Worm (Caenorhabditis elegans) whole organism, L4 larva: ENCODE results near the gene nuo-3.
A peak's percentile ranks its signal among the peaks of the same experiment; 100 is the strongest.

Experiments used
- D1046.2 ChIP-seq: fragments of 200-800 bp; sonication (Bioruptor generic); IDR thresholded peaks from 2 replicates; pipeline ENCODE4 v1.3.6; 2022; ENCODE audit warnings: missing genetic modification characterization, missing compliant biosample characterization
- F10B5.3 ChIP-seq: sonication (generic microtip); optimal IDR thresholded peaks from 2 replicates; lab custom pipeline; 2016; ENCODE audit warnings: mild to moderate bottlenecking, missing genetic modification characterization, missing compliant biosample characterization
- F26F4.8 ChIP-seq: fragments of 200-800 bp; sonication (Bioruptor generic); conservative IDR thresholded peaks from 2 replicates; pipeline ENCODE4 v1.3.6; 2022; ENCODE audit warnings: missing genetic modification characterization, missing compliant biosample characterization
- F37D6.2 ChIP-seq: sonication (generic microtip); optimal IDR thresholded peaks from 2 replicates; lab custom pipeline; 2016; ENCODE audit warnings: mild to moderate bottlenecking, missing genetic modification characterization, missing compliant biosample characterization
- T26A8.4 ChIP-seq: fragments of 200-800 bp; sonication (Bioruptor generic); IDR thresholded peaks from 2 replicates; pipeline ENCODE4 v1.3.6; 2022; ENCODE audit warnings: missing genetic modification characterization, missing compliant biosample characterization
- Y5F2A.4 ChIP-seq: fragments of 200-800 bp; sonication (Bioruptor generic); optimal IDR thresholded peaks from 2 replicates; lab custom pipeline; 2018; ENCODE audit warnings: mild to moderate bottlenecking, missing genetic modification characterization, missing compliant biosample characterization
- ZK546.5 ChIP-seq, 2 experiments: sonication (generic microtip); optimal IDR thresholded peaks; 2 replicates each; lab custom pipeline; 2017; ENCODE audit warnings: missing biosample characterization in 2 of 2, missing genetic modification characterization in 2 of 2
- aha-1 ChIP-seq: fragments of 150-350 bp; peaks from one replicate; lab custom pipeline; 2014; ENCODE audit warnings: missing biosample characterization, missing genetic modification characterization
- ama-1 ChIP-seq: fragments of 150-350 bp; optimal IDR thresholded peaks from 2 replicates; lab custom pipeline; 2014; ENCODE audit warnings: inconsistent platforms, mixed read lengths
- arid-1 ChIP-seq: fragments of 200-800 bp; sonication (Bioruptor generic); conservative IDR thresholded peaks from 2 replicates; pipeline ENCODE4 v1.3.6; 2022; ENCODE audit warnings: missing genetic modification reagents, missing genetic modification characterization, missing compliant biosample characterization
- attf-4 ChIP-seq: sonication (generic microtip); optimal IDR thresholded peaks from 3 replicates; lab custom pipeline; 2017; ENCODE audit warnings: missing biosample characterization, missing genetic modification characterization
- ceh-62 ChIP-seq: sonication (generic microtip); optimal IDR thresholded peaks from 2 replicates; lab custom pipeline; 2017; ENCODE audit warnings: missing biosample characterization, missing genetic modification characterization
- ctbp-1 ChIP-seq: fragments of 200-800 bp; sonication (Bioruptor generic); IDR thresholded peaks from 2 replicates; pipeline ENCODE4 v1.3.6; 2022; ENCODE audit warnings: missing genetic modification reagents, missing genetic modification characterization, missing compliant biosample characterization
- daf-16 ChIP-seq, 3 experiments: sonication (generic microtip); optimal IDR thresholded peaks; 2 replicates each; lab custom pipeline; 2016 to 2017; ENCODE audit warnings: missing genetic modification characterization in 3 of 3, missing genetic modification reagents in 3 of 3, mild to moderate bottlenecking in 2 of 3, missing compliant biosample characterization in 2 of 3, missing biosample characterization in 1 of 3, moderate library complexity in 1 of 3
- daf-8 ChIP-seq: fragments of 200-800 bp; sonication (Bioruptor generic); IDR thresholded peaks from 2 replicates; pipeline ENCODE4 v1.3.6; 2022; ENCODE audit warnings: missing genetic modification characterization, missing compliant biosample characterization
- dmd-8 ChIP-seq: fragments of 200-800 bp; sonication (Bioruptor generic); IDR thresholded peaks from 2 replicates; pipeline ENCODE4 v1.3.6; 2022; ENCODE audit warnings: missing genetic modification characterization, missing compliant biosample characterization
- dpl-1 ChIP-seq: fragments of 150-350 bp; optimal IDR thresholded peaks from 2 replicates; lab custom pipeline; 2014; ENCODE audit warnings: missing biosample characterization, missing genetic modification reagents, missing genetic modification characterization
- dve-1 ChIP-seq: sonication (generic microtip); optimal IDR thresholded peaks from 2 replicates; lab custom pipeline; 2017; ENCODE audit warnings: antibody characterized with exemption, mild to moderate bottlenecking, missing genetic modification characterization, missing compliant biosample characterization; ENCODE audit not compliant: insufficient read depth
- egl-43 ChIP-seq: fragments of 200-800 bp; sonication (Bioruptor generic); IDR thresholded peaks from 2 replicates; pipeline ENCODE4 v1.3.6; 2022; ENCODE audit warnings: missing genetic modification reagents, missing genetic modification characterization, missing compliant biosample characterization
- hlh-30 ChIP-seq: sonication (generic microtip); optimal IDR thresholded peaks from 2 replicates; lab custom pipeline; 2017; ENCODE audit warnings: antibody characterized with exemption, mild to moderate bottlenecking, missing genetic modification characterization, missing compliant biosample characterization; ENCODE audit not compliant: insufficient read depth
- hmg-1.1 ChIP-seq: fragments of 200-800 bp; sonication (Bioruptor generic); IDR thresholded peaks from 2 replicates; pipeline ENCODE4 v1.3.6; 2022; ENCODE audit warnings: missing genetic modification reagents, missing genetic modification characterization, missing compliant biosample characterization
- lim-7 ChIP-seq: fragments of 200-800 bp; sonication (Bioruptor generic); IDR thresholded peaks from 2 replicates; pipeline ENCODE4 v1.3.6; 2022; ENCODE audit warnings: missing genetic modification characterization, missing compliant biosample characterization
- lin-13 ChIP-seq: fragments of 150-350 bp; optimal IDR thresholded peaks from 2 replicates; lab custom pipeline; 2014; ENCODE audit warnings: missing biosample characterization, missing genetic modification reagents, missing genetic modification characterization
- lin-38 ChIP-seq: fragments of 200-800 bp; sonication (Bioruptor generic); IDR thresholded peaks from 2 replicates; pipeline ENCODE4 v1.3.6; 2022; ENCODE audit warnings: missing genetic modification reagents, missing genetic modification characterization, missing compliant biosample characterization
- lin-39 ChIP-seq: fragments of 150-350 bp; optimal IDR thresholded peaks from 2 replicates; lab custom pipeline; 2014; ENCODE audit warnings: missing biosample characterization, missing genetic modification reagents, missing genetic modification characterization
- lir-3 ChIP-seq: sonication (generic microtip); optimal IDR thresholded peaks from 2 replicates; lab custom pipeline; 2016; ENCODE audit warnings: mild to moderate bottlenecking, missing genetic modification characterization, missing compliant biosample characterization
- madf-5 ChIP-seq, 2 experiments: fragments of 200-800 bp; sonication (Bioruptor generic); IDR thresholded peaks; 2 replicates each; pipeline ENCODE4 v1.3.6; 2022; ENCODE audit warnings: missing compliant biosample characterization in 2 of 2, missing genetic modification characterization in 2 of 2
- mdt-29 ChIP-seq: fragments of 200-800 bp; sonication (Bioruptor generic); IDR thresholded peaks from 2 replicates; pipeline ENCODE4 v1.3.6; 2022; ENCODE audit warnings: missing genetic modification reagents, missing genetic modification characterization, missing compliant biosample characterization
- mep-1 ChIP-seq: fragments of 150-350 bp; sonication (generic microtip); optimal IDR thresholded peaks from 3 replicates; lab custom pipeline; 2014; ENCODE audit warnings: missing biosample characterization, missing genetic modification characterization
- mxl-3 ChIP-seq: fragments of 200-800 bp; sonication (Bioruptor generic); optimal IDR thresholded peaks from 2 replicates; lab custom pipeline; 2018; ENCODE audit warnings: mild to moderate bottlenecking, missing genetic modification characterization, missing compliant biosample characterization
- nhr-102 ChIP-seq: sonication (generic microtip); optimal IDR thresholded peaks from 2 replicates; lab custom pipeline; 2016; ENCODE audit warnings: mild to moderate bottlenecking, missing genetic modification characterization, moderate library complexity, missing compliant biosample characterization
- nhr-237 ChIP-seq: sonication (generic microtip); optimal IDR thresholded peaks from 2 replicates; lab custom pipeline; 2017; ENCODE audit warnings: missing biosample characterization, missing genetic modification characterization
- nhr-28 ChIP-seq: fragments of 150-350 bp; optimal IDR thresholded peaks from 2 replicates; lab custom pipeline; 2014; ENCODE audit warnings: missing biosample characterization, missing genetic modification characterization
- nhr-42 ChIP-seq: fragments of 200-800 bp; sonication (Bioruptor generic); IDR thresholded peaks from 2 replicates; pipeline ENCODE4 v1.3.6; 2022; ENCODE audit warnings: missing genetic modification characterization, missing compliant biosample characterization
- nhr-48 ChIP-seq: sonication (generic microtip); optimal IDR thresholded peaks from 2 replicates; lab custom pipeline; 2016; ENCODE audit warnings: mild to moderate bottlenecking, missing genetic modification characterization, missing compliant biosample characterization
- nhr-6 ChIP-seq: fragments of 150-350 bp; optimal IDR thresholded peaks from 2 replicates; lab custom pipeline; 2014; ENCODE audit warnings: missing biosample characterization, missing genetic modification characterization
- php-3 ChIP-seq: fragments of 200-800 bp; sonication (Bioruptor generic); IDR thresholded peaks from 2 replicates; pipeline ENCODE4 v1.3.6; 2022; ENCODE audit warnings: missing genetic modification reagents, missing genetic modification characterization, missing compliant biosample characterization
- pqm-1 ChIP-seq: sonication (generic microtip); optimal IDR thresholded peaks from 2 replicates; lab custom pipeline; 2017; ENCODE audit warnings: missing biosample characterization, missing genetic modification characterization
- set-16 ChIP-seq: fragments of 200-800 bp; sonication (Bioruptor generic); IDR thresholded peaks from 2 replicates; pipeline ENCODE4 v1.3.6; 2022; ENCODE audit warnings: missing genetic modification reagents, missing genetic modification characterization, missing compliant biosample characterization
- snpc-1.2 ChIP-seq: fragments of 200-800 bp; sonication (Bioruptor generic); IDR thresholded peaks from 2 replicates; pipeline ENCODE4 v1.3.6; 2022; ENCODE audit warnings: missing genetic modification reagents, missing genetic modification characterization, missing compliant biosample characterization
- tra-1 ChIP-seq: fragments of 200-800 bp; sonication (Bioruptor generic); IDR thresholded peaks from 2 replicates; pipeline ENCODE4 v1.3.6; 2022; ENCODE audit warnings: missing genetic modification reagents, missing genetic modification characterization, missing compliant biosample characterization
- unc-130 ChIP-seq: sonication (generic microtip); optimal IDR thresholded peaks from 2 replicates; lab custom pipeline; 2016; ENCODE audit warnings: missing genetic modification reagents, missing genetic modification characterization, missing compliant biosample characterization
- unc-39 ChIP-seq: sonication (generic microtip); optimal IDR thresholded peaks from 2 replicates; lab custom pipeline; 2017; ENCODE audit warnings: missing biosample characterization, missing genetic modification characterization
- zfp-3 ChIP-seq: fragments of 200-800 bp; sonication (Bioruptor generic); conservative IDR thresholded peaks from 2 replicates; pipeline ENCODE4 v1.3.6; 2022; ENCODE audit warnings: missing genetic modification reagents, missing genetic modification characterization, missing compliant biosample characterization
- zip-11 ChIP-seq: fragments of 200-800 bp; sonication (Bioruptor generic); IDR thresholded peaks from 2 replicates; pipeline ENCODE4 v1.3.6; 2022; ENCODE audit warnings: missing genetic modification characterization, missing compliant biosample characterization
- zip-2 ChIP-seq: fragments of 150-350 bp; optimal IDR thresholded peaks from 2 replicates; lab custom pipeline; 2014; ENCODE audit warnings: missing biosample characterization, missing genetic modification characterization
- ztf-11 ChIP-seq: fragments of 150-350 bp; optimal IDR thresholded peaks from 2 replicates; lab custom pipeline; 2014; ENCODE audit warnings: missing biosample characterization, missing genetic modification characterization

Gene nuo-3

ce11 chrIV:14799186-14799585 lies 1.8 kb upstream of the nuo-3 start, which contains the start of gene Y57G11C.14:
Gene Y57G11C.14 (plus strand): TSS chrIV:14799311.
- TF ChIP-seq dmd-8 (GFP tag; lab: Robert Waterston, UW): no peak
- no peak for TF ChIP-seq nhr-6 (tag; lab: Kevin White, UChicago)
- no peak for TF ChIP-seq lim-7 (GFP tag; lab: Robert Waterston, UW)
- TF ChIP-seq tra-1 (GFP tag; lab: Robert Waterston, UW): no peak
- no peak for TF ChIP-seq dpl-1 (GFP tag; lab: Kevin White, UChicago)
- TF ChIP-seq ZK546.5 (tag; optimal IDR thresholded peaks at IDR 0.05; lab: Kevin White, UChicago): no peak
- no peak for TF ChIP-seq nhr-237
- TF ChIP-seq mxl-3 (GFP tag; lab: Kevin White, UChicago): no peak
- 0 out of 2 replicates have a peak, but pooled peaks have one; percentile 47 for TF ChIP-seq D1046.2
- no peak for TF ChIP-seq attf-4
- peak; percentile 41 for TF ChIP-seq lin-38 (GFP tag; lab: Robert Waterston, UW)
- TF ChIP-seq ztf-11: no peak
- TF ChIP-seq F26F4.8 (GFP tag; lab: Robert Waterston, UW): no peak
- TF ChIP-seq pqm-1 (tag; lab: Kevin White, UChicago): no peak
- TF ChIP-seq T26A8.4 (GFP tag; lab: Robert Waterston, UW): 0 out of 2 replicates have a peak, but pooled peaks have one; percentile 27
- no peak for TF ChIP-seq zip-11
- TF ChIP-seq ctbp-1 (GFP tag; lab: Robert Waterston, UW): no peak
- no peak for TF ChIP-seq lin-13
- TF ChIP-seq madf-5 (GFP tag; IDR thresholded peaks at IDR 0.05; lab: Robert Waterston, UW): no peak
- 0 out of 2 replicates have a peak, but pooled peaks have one; percentile 11 for TF ChIP-seq nhr-42 (GFP tag; lab: Robert Waterston, UW)
- TF ChIP-seq nhr-48 (tag; lab: Kevin White, UChicago): no peak
- TF ChIP-seq snpc-1.2 (GFP tag; lab: Robert Waterston, UW): peak; percentile 60; the same call in 1 of the 2 replicates
- TF ChIP-seq php-3 (GFP tag; lab: Robert Waterston, UW): no peak
- TF ChIP-seq, all 104 proteins: peak for 5

ce11 chrIV:14797849-14798248 lies 505 bp upstream of the nuo-3 start, which contains the start of gene arl-8:
Gene arl-8 (plus strand): TSS chrIV:14798149.
- TF ChIP-seq hmg-1.1 (GFP tag; lab: Robert Waterston, UW) (0 out of 2 replicates have a peak, but pooled peaks have one; percentile 0), lir-3 (no peak), set-16 (no peak)

ce11 chrIV:14795918-14796488 lies 1.3 kb downstream of the nuo-3 start, which contains the start of gene coq-3:
Gene coq-3 (minus strand): TSS chrIV:14796324.
- TF ChIP-seq zfp-3 (GFP tag; lab: Robert Waterston, UW): 0 out of 2 replicates have a peak, but pooled peaks have one; percentile 12
- TF ChIP-seq nhr-102 (tag; lab: Kevin White, UChicago): no peak
- TF ChIP-seq set-16: no peak
- no peak for TF ChIP-seq attf-4
- no peak for TF ChIP-seq daf-16 (GFP tag; optimal IDR thresholded peaks at IDR 0.05; lab: Kevin White, UChicago)
- TF ChIP-seq daf-16 (tag; optimal IDR thresholded peaks at IDR 0.05; lab: Kevin White, UChicago): no peak
- no peak for TF ChIP-seq hlh-30 (tag; lab: Kevin White, UChicago)
- no peak for TF ChIP-seq F10B5.3
- TF ChIP-seq mxl-3 (GFP tag; lab: Kevin White, UChicago): no peak
- no peak; the same call in 1 of the 2 replicates for TF ChIP-seq snpc-1.2 (GFP tag; lab: Robert Waterston, UW)
- no peak for TF ChIP-seq unc-130 (GFP tag; lab: Kevin White, UChicago)
- TF ChIP-seq unc-39: no peak
- TF ChIP-seq ceh-62 (tag; lab: Kevin White, UChicago): no peak
- TF ChIP-seq aha-1 (tag; lab: Kevin White, UChicago): peak; percentile 85
- TF ChIP-seq pqm-1 (tag; lab: Kevin White, UChicago): no peak
- TF ChIP-seq arid-1: no peak
- peak; percentile 13 for TF ChIP-seq dve-1 (tag; lab: Kevin White, UChicago)
- TF ChIP-seq F37D6.2 (tag; lab: Kevin White, UChicago): no peak
- peak; percentile 29 for TF ChIP-seq ama-1 (lab: Kevin White, UChicago)
- no peak for TF ChIP-seq lin-39 (tag; lab: Kevin White, UChicago)
- no peak for TF ChIP-seq mdt-29 (GFP tag; lab: Robert Waterston, UW)
- TF ChIP-seq daf-8: no peak
- no peak for TF ChIP-seq lin-13
- TF ChIP-seq nhr-28 (tag; lab: Kevin White, UChicago): no peak
- TF ChIP-seq T26A8.4 (GFP tag; lab: Robert Waterston, UW): 0 out of 2 replicates have a peak, but pooled peaks have one; percentile 22
- TF ChIP-seq egl-43 (GFP tag; lab: Robert Waterston, UW): no peak
- TF ChIP-seq lim-7 (GFP tag; lab: Robert Waterston, UW): 0 out of 2 replicates have a peak, but pooled peaks have one; percentile 25
- TF ChIP-seq zip-2 (tag; lab: Kevin White, UChicago): no peak
- TF ChIP-seq mep-1 (tag; lab: Kevin White, UChicago): no peak
- no peak for TF ChIP-seq Y5F2A.4 (GFP tag; lab: Kevin White, UChicago)
